Fruit fly (Drosophila melanogaster) whole organism, embryonic: ENCODE data around the gene PIG-C.
A peak's percentile ranks its signal among the peaks of the same experiment; 100 is the strongest.

ENCODE experiments used
- Asciz ChIP-seq: fragments of 200-800 bp; sonication (Bioruptor generic); optimal IDR thresholded peaks from 2 replicates; lab custom pipeline; 2017; ENCODE audit warnings: missing biosample characterization, mild to moderate bottlenecking, missing genetic modification characterization, missing genetic modification reagents
- Bgb ChIP-seq: fragments of 200-800 bp; sonication (Bioruptor generic); IDR thresholded peaks from 2 replicates; pipeline ENCODE4 v1.3.6; 2022; ENCODE audit warnings: missing biosample characterization, missing genetic modification characterization; ENCODE audit not compliant: partially characterized antibody
- CG10979 ChIP-seq: fragments of 200-800 bp; sonication (Bioruptor generic); optimal IDR thresholded peaks from 2 replicates; lab custom pipeline; 2018; ENCODE audit warnings: missing biosample characterization, mild to moderate bottlenecking, missing genetic modification characterization, moderate library complexity
- CG13296 ChIP-seq: fragments of 200-800 bp; sonication (Bioruptor generic); optimal IDR thresholded peaks from 3 replicates; lab custom pipeline; 2018; ENCODE audit warnings: missing biosample characterization, mild to moderate bottlenecking, missing genetic modification characterization
- CG15479 ChIP-seq: fragments of 200-800 bp; sonication (Bioruptor generic); optimal IDR thresholded peaks from 3 replicates; lab custom pipeline; 2019; ENCODE audit warnings: missing biosample characterization, mild to moderate bottlenecking, missing genetic modification characterization, moderate library complexity
- CG15514 ChIP-seq: fragments of 200-800 bp; sonication (Bioruptor generic); optimal IDR thresholded peaks from 3 replicates; lab custom pipeline; 2017; ENCODE audit warnings: missing biosample characterization, missing genetic modification characterization, mild to moderate bottlenecking, moderate library complexity, missing genetic modification reagents
- CG18599 ChIP-seq: fragments of 200-800 bp; sonication (Bioruptor generic); optimal IDR thresholded peaks from 3 replicates; lab custom pipeline; 2017; ENCODE audit warnings: missing biosample characterization, missing genetic modification characterization, mild to moderate bottlenecking, moderate library complexity, missing genetic modification reagents
- CG2199 ChIP-seq: fragments of 200-800 bp; sonication (Bioruptor generic); IDR thresholded peaks from 3 replicates; pipeline ENCODE4 v1.3.6; 2022; ENCODE audit warnings: missing biosample characterization, missing genetic modification characterization
- CG2678 ChIP-seq: fragments of 200-800 bp; sonication (Bioruptor generic); optimal IDR thresholded peaks from 3 replicates; lab custom pipeline; 2019; ENCODE audit warnings: missing biosample characterization, mild to moderate bottlenecking, missing genetic modification characterization, moderate library complexity
- CG31224 ChIP-seq: fragments of 200-800 bp; sonication (Bioruptor generic); IDR thresholded peaks from 2 replicates; pipeline ENCODE4 v1.3.6; 2022; ENCODE audit warnings: missing biosample characterization, missing genetic modification characterization
- CG34376 ChIP-seq: fragments of 200-800 bp; sonication (Bioruptor generic); optimal IDR thresholded peaks from 2 replicates; lab custom pipeline; 2018; ENCODE audit warnings: missing biosample characterization, mild to moderate bottlenecking, missing genetic modification characterization
- CG6813 ChIP-seq: fragments of 200-800 bp; sonication (Bioruptor generic); optimal IDR thresholded peaks from 2 replicates; lab custom pipeline; 2017; ENCODE audit warnings: missing biosample characterization, missing genetic modification characterization, mild to moderate bottlenecking, moderate library complexity, missing genetic modification reagents
- E2f2 ChIP-seq: fragments of 200-800 bp; sonication (Bioruptor generic); IDR thresholded peaks from 2 replicates; pipeline ENCODE4 v1.3.6; 2022; ENCODE audit warnings: missing biosample characterization, missing genetic modification characterization
- HHEX ChIP-seq: fragments of 200-800 bp; sonication (Bioruptor generic); optimal IDR thresholded peaks from 3 replicates; lab custom pipeline; 2017; ENCODE audit warnings: missing biosample characterization, mild to moderate bottlenecking, missing genetic modification characterization, missing genetic modification reagents
- Med ChIP-seq: fragments of 200-800 bp; sonication (Bioruptor generic); peaks from one replicate; lab custom pipeline; 2016; ENCODE audit warnings: missing biosample characterization, missing genetic modification characterization, mild to moderate bottlenecking, inconsistent platforms, moderate library complexity
- Nf-YC ChIP-seq: fragments of 200-800 bp; optimal IDR thresholded peaks from 3 replicates; lab custom pipeline; 2019; ENCODE audit warnings: missing biosample characterization, mild to moderate bottlenecking, missing genetic modification characterization, moderate library complexity
- PHDP ChIP-seq: fragments of 200-800 bp; sonication (Bioruptor generic); optimal IDR thresholded peaks from 3 replicates; lab custom pipeline; 2018; ENCODE audit warnings: missing biosample characterization, mild to moderate bottlenecking, missing genetic modification characterization, moderate library complexity
- Pdp1 ChIP-seq, 2 experiments: fragments of 200-800 bp; sonication (Bioruptor generic); optimal IDR thresholded peaks; 3 replicates each; lab custom pipeline; 2016; ENCODE audit warnings: missing biosample characterization in 2 of 2, missing genetic modification characterization in 2 of 2, mild to moderate bottlenecking in 1 of 2, moderate library complexity in 1 of 2
- Ptx1 ChIP-seq: fragments of 200-800 bp; sonication (Bioruptor generic); IDR thresholded peaks from 2 replicates; pipeline ENCODE4 v1.3.6; 2022; ENCODE audit warnings: missing biosample characterization, missing genetic modification characterization
- YL-1 ChIP-seq: fragments of 200-800 bp; sonication (Bioruptor generic); optimal IDR thresholded peaks from 3 replicates; lab custom pipeline; 2017; ENCODE audit warnings: missing biosample characterization, mild to moderate bottlenecking, missing genetic modification characterization
- bbx ChIP-seq: fragments of 200-800 bp; sonication (Bioruptor generic); IDR thresholded peaks from 2 replicates; pipeline ENCODE4 v1.3.6; 2022; ENCODE audit warnings: missing biosample characterization, missing genetic modification characterization; ENCODE audit not compliant: partially characterized antibody
- bsh ChIP-seq, 2 experiments: fragments of 200-800 bp; sonication (Bioruptor generic); optimal IDR thresholded peaks; 2 replicates each; lab custom pipeline; 2017 to 2018; ENCODE audit warnings: mild to moderate bottlenecking in 2 of 2, missing biosample characterization in 2 of 2, missing genetic modification characterization in 2 of 2, moderate library complexity in 1 of 2
- chm ChIP-seq: fragments of 200-800 bp; sonication (Bioruptor generic); IDR thresholded peaks from 2 replicates; pipeline ENCODE4 v1.3.6; 2022; ENCODE audit warnings: missing biosample characterization, missing genetic modification characterization
- dysf ChIP-seq: fragments of 200-800 bp; sonication (Bioruptor generic); IDR thresholded peaks from 3 replicates; pipeline ENCODE4 v1.3.6; 2022; ENCODE audit warnings: missing biosample characterization, missing genetic modification characterization
- exex ChIP-seq: fragments of 200-800 bp; sonication (Bioruptor generic); optimal IDR thresholded peaks from 4 replicates; lab custom pipeline; 2018; ENCODE audit warnings: missing biosample characterization, mild to moderate bottlenecking, missing genetic modification characterization, moderate library complexity
- gem ChIP-seq: fragments of 200-800 bp; sonication (Bioruptor generic); optimal IDR thresholded peaks from 2 replicates; lab custom pipeline; 2019; ENCODE audit warnings: missing biosample characterization, mild to moderate bottlenecking, missing genetic modification characterization, moderate library complexity
- grn ChIP-seq: fragments of 200-800 bp; sonication (Bioruptor generic); optimal IDR thresholded peaks from 3 replicates; lab custom pipeline; 2017; ENCODE audit warnings: missing biosample characterization, missing genetic modification characterization
- lab ChIP-seq: fragments of 200-800 bp; sonication (Bioruptor generic); optimal IDR thresholded peaks from 3 replicates; lab custom pipeline; 2017; ENCODE audit warnings: missing biosample characterization, missing genetic modification characterization, mild to moderate bottlenecking, moderate library complexity, missing genetic modification reagents
- lilli ChIP-seq: fragments of 200-800 bp; sonication (Bioruptor generic); optimal IDR thresholded peaks from 3 replicates; lab custom pipeline; 2016; ENCODE audit warnings: missing biosample characterization, missing genetic modification characterization
- mirr ChIP-seq: fragments of 200-800 bp; sonication (Bioruptor generic); optimal IDR thresholded peaks from 3 replicates; lab custom pipeline; 2018; ENCODE audit warnings: missing biosample characterization, mild to moderate bottlenecking, missing genetic modification characterization
- sd ChIP-seq: fragments of 200-800 bp; sonication (Bioruptor generic); optimal IDR thresholded peaks from 3 replicates; lab custom pipeline; 2018; ENCODE audit warnings: missing biosample characterization, mild to moderate bottlenecking, missing genetic modification characterization, moderate library complexity
- shn ChIP-seq: fragments of 200-800 bp; sonication (Bioruptor generic); optimal IDR thresholded peaks from 3 replicates; lab custom pipeline; 2016; ENCODE audit warnings: missing biosample characterization, missing genetic modification characterization
- sug ChIP-seq: fragments of 200-800 bp; optimal IDR thresholded peaks from 2 replicates; lab custom pipeline; 2019; ENCODE audit warnings: missing biosample characterization, mild to moderate bottlenecking, missing genetic modification characterization, moderate library complexity
- toy ChIP-seq: fragments of 200-800 bp; sonication (Bioruptor generic); IDR thresholded peaks from 2 replicates; pipeline ENCODE4 v1.3.6; 2022; ENCODE audit warnings: missing biosample characterization, missing genetic modification characterization
- vnd ChIP-seq: fragments of 200-800 bp; sonication (Bioruptor generic); IDR thresholded peaks from 3 replicates; pipeline ENCODE4 v1.3.6; 2022; ENCODE audit warnings: missing biosample characterization, missing genetic modification characterization; ENCODE audit not compliant: partially characterized antibody
- vvl ChIP-seq: fragments of 200-800 bp; sonication (Bioruptor generic); IDR thresholded peaks from 2 replicates; pipeline ENCODE4 v1.3.6; 2022; ENCODE audit warnings: missing biosample characterization, missing genetic modification characterization
- zen ChIP-seq: fragments of 200-800 bp; sonication (Bioruptor generic); optimal IDR thresholded peaks from 3 replicates; lab custom pipeline; 2018; ENCODE audit warnings: missing biosample characterization, mild to moderate bottlenecking, missing genetic modification characterization, moderate library complexity

Gene PIG-C

DNA sequence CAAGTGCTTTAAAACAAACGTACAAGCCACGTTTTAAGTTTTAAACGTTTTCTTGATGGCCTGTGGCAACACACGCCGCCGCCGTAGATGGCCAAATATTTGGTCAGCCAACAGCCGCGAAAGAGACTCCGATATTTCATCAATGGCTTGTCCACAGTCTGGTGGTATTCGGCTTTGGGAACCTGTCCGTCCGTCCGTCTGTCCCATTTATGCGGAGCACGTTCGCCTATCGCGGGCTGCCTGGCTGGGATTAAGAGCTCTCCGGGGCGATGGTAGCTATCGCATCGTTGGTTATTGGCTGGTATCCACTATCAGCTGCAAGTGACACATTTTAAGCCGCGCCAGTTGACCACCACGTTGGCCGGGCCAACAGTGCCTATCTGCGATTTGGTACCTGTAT, 11.4 kb downstream of the PIG-C start:
- TF ChIP-seq Med (peak; percentile 65), lab (GFP tag; lab: Kevin White, UChicago) (peak; percentile 35), Bgb (0 out of 2 replicates have a peak, but pooled peaks have one; percentile 12), dysf (GFP tag; lab: Robert Waterston, UW) (no peak), shn (GFP tag; lab: Kevin White, UChicago) (no peak), bbx (peak; percentile 32; the same call in 1 of the 2 replicates), HHEX (peak; percentile 10), vvl (GFP tag; lab: Robert Waterston, UW) (peak; percentile 52), E2f2 (GFP tag; lab: Robert Waterston, UW) (0 out of 2 replicates have a peak, but pooled peaks have one; percentile 6), Nf-YC (peak; percentile 27), Ptx1 (GFP tag; lab: Robert Waterston, UW) (peak; percentile 17; the same call in 1 of the 2 replicates), CG2199 (GFP tag; lab: Robert Waterston, UW) (0 out of 3 replicates have a peak, but pooled peaks have one; percentile 19), CG10979 (tag; lab: Kevin White, UChicago) (no peak), zen (tag; lab: Kevin White, UChicago) (peak; percentile 5)

DNA sequence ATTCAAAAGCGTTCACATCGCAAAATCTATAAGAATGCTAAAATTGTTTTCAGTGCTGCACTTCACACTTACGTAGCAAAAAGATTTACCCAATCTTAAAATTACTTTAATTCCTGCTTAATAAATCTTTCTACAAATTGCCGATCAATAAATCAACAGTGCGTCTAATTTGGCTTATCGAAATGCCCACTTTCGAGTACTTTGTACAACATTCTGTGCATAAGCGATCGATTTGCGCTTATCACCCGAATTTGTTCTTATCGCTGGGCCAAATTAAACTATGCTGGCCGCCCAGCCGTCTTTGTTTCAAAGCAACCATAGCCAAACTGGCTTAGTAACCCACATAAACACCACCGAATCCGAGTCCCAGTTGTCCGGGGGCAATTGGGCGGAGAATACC, 12.5 kb downstream of the PIG-C start:
- TF ChIP-seq lab (GFP tag; lab: Kevin White, UChicago), result peak; percentile 40
- TF ChIP-seq CG18599 (GFP tag; lab: Kevin White, UChicago), result peak; percentile 43
- TF ChIP-seq HHEX, result peak; percentile 7
- TF ChIP-seq mirr, result peak; percentile 62
- TF ChIP-seq Asciz, result peak; percentile 7
- TF ChIP-seq CG2678, result peak; percentile 8
- peak; percentile 93 for TF ChIP-seq CG34376 (GFP tag; lab: Kevin White, UChicago)
- no peak for TF ChIP-seq toy (GFP tag; lab: Robert Waterston, UW)
- TF ChIP-seq CG6813 (GFP tag; lab: Kevin White, UChicago), result peak; percentile 1
- peak; percentile 47 for TF ChIP-seq CG13296 (GFP tag; lab: Kevin White, UChicago)
- TF ChIP-seq CG15479, result peak; percentile 17
- TF ChIP-seq CG15514 (GFP tag; lab: Kevin White, UChicago), result peak; percentile 23
- no peak for TF ChIP-seq gem (tag; lab: Kevin White, UChicago)
- peak in 1 of 2 experiments; percentile 15 for TF ChIP-seq Pdp1 (GFP tag; optimal IDR thresholded peaks at IDR 0.05; lab: Kevin White, UChicago)
- peak; percentile 55 for TF ChIP-seq sug (tag; lab: Kevin White, UChicago)
- TF ChIP-seq bsh (GFP tag; optimal IDR thresholded peaks at IDR 0.05; lab: Kevin White, UChicago), result no peak
- TF ChIP-seq PHDP (tag; lab: Kevin White, UChicago), result peak; percentile 11
- peak; percentile 66 for TF ChIP-seq sd (tag; lab: Kevin White, UChicago)
- TF ChIP-seq lilli (GFP tag; lab: Kevin White, UChicago), result no peak
- no peak for TF ChIP-seq YL-1 (GFP tag; lab: Kevin White, UChicago)
- peak; percentile 58; the same call in 1 of the 2 replicates for TF ChIP-seq CG31224 (GFP tag; lab: Robert Waterston, UW)
- TF ChIP-seq vnd (GFP tag; lab: Robert Waterston, UW), result 0 out of 3 replicates have a peak, but pooled peaks have one; percentile 40
- peak; percentile 54 for TF ChIP-seq grn (GFP tag; lab: Kevin White, UChicago)
- peak; percentile 100 for TF ChIP-seq exex (tag; lab: Kevin White, UChicago)
- TF ChIP-seq chm (GFP tag; lab: Robert Waterston, UW), result 0 out of 2 replicates have a peak, but pooled peaks have one; percentile 18
